Worm (Caenorhabditis elegans): ENCODE results near the gene C03A7.2.

DNA sequence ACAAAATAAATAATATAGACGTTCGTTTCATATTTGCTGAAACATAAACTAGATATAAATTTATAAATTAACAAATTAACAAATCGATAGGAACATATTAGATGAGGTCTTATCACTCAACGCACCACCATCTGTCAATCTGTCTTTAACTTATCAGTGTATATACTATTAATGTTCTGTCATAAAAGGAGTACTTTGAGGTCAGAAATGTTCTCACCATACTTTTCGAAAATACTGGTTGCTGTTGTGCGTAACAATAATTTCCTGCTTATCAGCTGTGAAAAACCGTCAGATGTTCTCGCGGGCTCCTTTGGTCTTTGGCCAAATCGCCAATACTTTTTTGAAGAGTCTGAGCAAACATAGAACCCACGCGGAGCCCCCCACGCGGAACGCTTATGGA, 10.8 kb downstream of the C03A7.2 start, which contains the start of gene C03A7.13:
- TF ChIP-seq ceh-82 (tag; optimal IDR thresholded peaks at IDR 0.05): no peak
- no peak for TF ChIP-seq ztf-4 (tag; optimal IDR thresholded peaks at IDR 0.05)
- TF ChIP-seq nhr-12 (tag; optimal IDR thresholded peaks at IDR 0.05): no peak

All from whole organism, L3 larva.